Fruit fly (Drosophila melanogaster): ENCODE measurements around the gene btsz.

btsz gene

dm6 chr3R:14754360-14754759, 120.9 kb downstream of the btsz start, which contains the start of gene CG7362:
Gene CG7362, minus strand, starts transcription at chr3R:14754460.
- peak; percentile 87 for TF ChIP-seq kay (GFP tag; ENCODE audit: borderline replicate concordance)
- TF ChIP-seq Hr96 (GFP tag; optimal IDR thresholded peaks at IDR 0.05): no peak
